Fruit fly (Drosophila melanogaster): ENCODE data around the gene CG17350.

CG17350 gene

DNA sequence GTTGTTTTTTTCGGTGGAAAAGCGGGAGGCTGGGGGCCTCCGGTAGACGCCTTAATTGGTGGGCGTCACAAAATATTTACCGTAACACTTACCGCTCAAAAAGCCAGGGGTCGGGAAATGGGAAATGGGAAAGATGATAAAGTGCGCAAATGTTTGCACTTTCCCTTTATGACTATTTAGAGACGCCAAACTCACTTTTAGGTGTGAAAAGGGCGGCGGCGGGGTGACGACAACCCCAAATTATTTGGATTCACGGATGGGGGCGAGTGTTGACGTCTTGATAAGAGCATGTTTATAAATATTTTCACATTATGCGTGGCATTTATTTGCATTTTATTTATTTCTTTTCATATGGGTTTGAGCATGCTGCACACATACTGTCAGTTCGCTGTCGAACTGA, 10.7 kb upstream of the CG17350 start, which contains the start of gene CG17349 (continued):
- TF ChIP-seq CG12236 (GFP tag; optimal IDR thresholded peaks at IDR 0.05) (no peak), sna (GFP tag; IDR thresholded peaks at IDR 0.05; ENCODE audit: partially characterized antibody) (no peak), fd64A (GFP tag; optimal IDR thresholded peaks at IDR 0.05) (peak; percentile 44), CG16779 (GFP tag; IDR thresholded peaks at IDR 0.05) (no peak), gro (GFP tag; optimal IDR thresholded peaks at IDR 0.05) (no peak), CG2712 (tag; optimal IDR thresholded peaks at IDR 0.05) (peak; percentile 14), CG15601 (tag; optimal IDR thresholded peaks at IDR 0.05) (peak; percentile 29), nerfin-2 (GFP tag; IDR thresholded peaks at IDR 0.05; ENCODE audit: partially characterized antibody) (no peak), odd (GFP tag; optimal IDR thresholded peaks at IDR 0.05) (no peak), CG1603 (tag; optimal IDR thresholded peaks at IDR 0.05) (peak; percentile 60), CG33557 (GFP tag; optimal IDR thresholded peaks at IDR 0.05) (peak; percentile 51), CG11504 (tag; optimal IDR thresholded peaks at IDR 0.05) (peak; percentile 14), so (GFP tag; IDR thresholded peaks at IDR 0.05) (no peak), salm (tag; optimal IDR thresholded peaks at IDR 0.05) (peak; percentile 27), trem (tag; optimal IDR thresholded peaks at IDR 0.05) (peak; percentile 3), CG6254 (GFP tag; optimal IDR thresholded peaks at IDR 0.05) (peak; percentile 14), kah (GFP tag; optimal IDR thresholded peaks at IDR 0.05) (no peak), nerfin-1 (tag; optimal IDR thresholded peaks at IDR 0.05) (peak; percentile 37), CG18262 (tag; optimal IDR thresholded peaks at IDR 0.05) (peak; percentile 27), CG17359 (tag; optimal IDR thresholded peaks at IDR 0.05) (peak; percentile 35), CG3407 (GFP tag; optimal IDR thresholded peaks at IDR 0.05) (peak; percentile 60), gem (tag; optimal IDR thresholded peaks at IDR 0.05) (peak; percentile 50), Dek (tag; optimal IDR thresholded peaks at IDR 0.05) (no peak), CG6813 (GFP tag; optimal IDR thresholded peaks at IDR 0.05) (peak; percentile 46), zen2 (GFP tag; IDR thresholded peaks at IDR 0.05; ENCODE audit: partially characterized antibody) (no peak), fd102C (GFP tag; optimal IDR thresholded peaks at IDR 0.05) (no peak), CG7745 (tag; optimal IDR thresholded peaks at IDR 0.05) (no peak), oc (tag; optimal IDR thresholded peaks at IDR 0.05) (peak; percentile 28), dmrt11E (tag; optimal IDR thresholded peaks at IDR 0.05) (peak; percentile 60), abd-A (tag; optimal IDR thresholded peaks at IDR 0.05) (peak; percentile 53), CG2202 (tag; optimal IDR thresholded peaks at IDR 0.05) (peak; percentile 62), sens (GFP tag) (peak; percentile 52), Trl (optimal IDR thresholded peaks at IDR 0.05) (no peak), Trl (GFP tag; optimal IDR thresholded peaks at IDR 0.05) (no peak), Xrp1 (GFP tag; IDR thresholded peaks at IDR 0.05) (peak; percentile 55), CG14710 (tag; optimal IDR thresholded peaks at IDR 0.05) (peak; percentile 32), gsb-n (tag; optimal IDR thresholded peaks at IDR 0.05) (peak; percentile 51), CG14860 (GFP tag; IDR thresholded peaks at IDR 0.05; ENCODE audit: partially characterized antibody) (no peak), D (optimal IDR thresholded peaks at IDR 0.05) (no peak), D (GFP tag; optimal IDR thresholded peaks at IDR 0.05) (peak; percentile 15), CG10209 (GFP tag; optimal IDR thresholded peaks at IDR 0.05) (peak; percentile 11), Rx (GFP tag; IDR thresholded peaks at IDR 0.05) (no peak), crol (GFP tag; IDR thresholded peaks at IDR 0.05) (peak; percentile 35; the same call in 1 of the 2 replicates), slp2 (GFP tag; optimal IDR thresholded peaks at IDR 0.05) (no peak)
